Worm (Caenorhabditis elegans) whole organism, L4 larva: ENCODE measurements around the gene ets-9.

Experiments
- F10B5.3 ChIP-seq: sonication (generic microtip); optimal IDR thresholded peaks from 2 replicates; lab custom pipeline; 2016; ENCODE audit warnings: mild to moderate bottlenecking, missing genetic modification characterization, missing compliant biosample characterization
- F44E2.7 ChIP-seq: fragments of 200-800 bp; sonication (Bioruptor generic); IDR thresholded peaks from 2 replicates; pipeline ENCODE4 v2.1.2; 2022; ENCODE audit warnings: missing genetic modification characterization, missing compliant biosample characterization
- R02D3.7 ChIP-seq: fragments of 150-350 bp; sonication (generic microtip); optimal IDR thresholded peaks from 3 replicates; lab custom pipeline; 2014; ENCODE audit warnings: missing biosample characterization, missing genetic modification characterization
- aly-2 ChIP-seq: sonication (generic microtip); optimal IDR thresholded peaks from 2 replicates; lab custom pipeline; 2018; ENCODE audit warnings: missing biosample characterization, missing genetic modification characterization
- ama-1 ChIP-seq: fragments of 150-350 bp; optimal IDR thresholded peaks from 2 replicates; lab custom pipeline; 2014; ENCODE audit warnings: inconsistent platforms, mixed read lengths
- fos-1 ChIP-seq: fragments of 150-350 bp; optimal IDR thresholded peaks from 2 replicates; lab custom pipeline; 2014; ENCODE audit warnings: missing biosample characterization, missing genetic modification characterization
- nhr-111 ChIP-seq: fragments of 200-800 bp; sonication (Bioruptor generic); optimal IDR thresholded peaks from 2 replicates; lab custom pipeline; 2018; ENCODE audit warnings: mild to moderate bottlenecking, missing genetic modification characterization, missing compliant biosample characterization
- nhr-25 ChIP-seq: sonication (generic microtip); optimal IDR thresholded peaks from 2 replicates; lab custom pipeline; 2017; ENCODE audit warnings: missing genetic modification characterization, mild to moderate bottlenecking, missing compliant biosample characterization, antibody characterized with exemption, moderate library complexity, borderline replicate concordance; ENCODE audit not compliant: insufficient read depth
- nhr-28 ChIP-seq: fragments of 150-350 bp; optimal IDR thresholded peaks from 2 replicates; lab custom pipeline; 2014; ENCODE audit warnings: missing biosample characterization, missing genetic modification characterization
- pha-4 ChIP-seq, 2 experiments: fragments of 150-350 bp in 1 of 2; fragments of 200-800 bp in 1 of 2; sonication (Bioruptor generic) in 1 of 2; IDR thresholded peaks in 1 of 2; optimal IDR thresholded peaks in 1 of 2; 2 replicates each; pipeline versions ENCODE4 v1.3.6 to Lab custom; 2014 to 2022; ENCODE audit warnings: missing genetic modification characterization in 2 of 2, missing genetic modification reagents in 2 of 2, missing biosample characterization in 1 of 2, missing compliant biosample characterization in 1 of 2
- unc-130 ChIP-seq: sonication (generic microtip); optimal IDR thresholded peaks from 2 replicates; lab custom pipeline; 2016; ENCODE audit warnings: missing genetic modification reagents, missing genetic modification characterization, missing compliant biosample characterization

ce11 chrX:4274116-4274515 lies 5.4 kb upstream of the ets-9 start, which contains the start of gene mec-18:
- TF ChIP-seq pha-4 (GFP tag; IDR thresholded peaks at IDR 0.05; lab: Robert Waterston, UW) (no peak), pha-4 (tag; optimal IDR thresholded peaks at IDR 0.05; lab: Kevin White, UChicago) (no peak), nhr-111 (GFP tag; lab: Kevin White, UChicago) (no peak), nhr-25 (tag; lab: Kevin White, UChicago) (no peak), R02D3.7 (tag; lab: Kevin White, UChicago) (no peak), nhr-28 (tag; lab: Kevin White, UChicago) (no peak), aly-2 (tag; lab: Kevin White, UChicago) (no peak), F10B5.3 (no peak), fos-1 (no peak), ama-1 (lab: Kevin White, UChicago) (no peak), F44E2.7 (no peak), unc-130 (GFP tag; lab: Kevin White, UChicago) (no peak)
